Worm (Caenorhabditis elegans) whole organism, late embryonic: Measurements from ENCODE around the gene F01G4.6.

Experiments
- C08G9.2 ChIP-seq: sonication (generic microtip); optimal IDR thresholded peaks from 2 replicates; lab custom pipeline; 2016; ENCODE audit warnings: mild to moderate bottlenecking, missing genetic modification characterization, moderate library complexity, missing compliant biosample characterization
- ceh-19 ChIP-seq: fragments of 200-800 bp; sonication (Bioruptor generic); optimal IDR thresholded peaks from 2 replicates; lab custom pipeline; 2018; ENCODE audit warnings: mild to moderate bottlenecking, missing genetic modification characterization, missing compliant biosample characterization
- hlh-6 ChIP-seq: sonication (generic microtip); optimal IDR thresholded peaks from 2 replicates; lab custom pipeline; 2016; ENCODE audit warnings: missing genotype, missing genetic modification characterization, missing compliant biosample characterization
- sdc-2 ChIP-seq: sonication (generic microtip); optimal IDR thresholded peaks from 2 replicates; lab custom pipeline; 2016; ENCODE audit warnings: missing genotype, missing genetic modification characterization, missing compliant biosample characterization
- tbx-2 ChIP-seq: sonication (generic microtip); optimal IDR thresholded peaks from 2 replicates; lab custom pipeline; 2016; ENCODE audit warnings: missing genetic modification characterization, missing compliant biosample characterization

DNA sequence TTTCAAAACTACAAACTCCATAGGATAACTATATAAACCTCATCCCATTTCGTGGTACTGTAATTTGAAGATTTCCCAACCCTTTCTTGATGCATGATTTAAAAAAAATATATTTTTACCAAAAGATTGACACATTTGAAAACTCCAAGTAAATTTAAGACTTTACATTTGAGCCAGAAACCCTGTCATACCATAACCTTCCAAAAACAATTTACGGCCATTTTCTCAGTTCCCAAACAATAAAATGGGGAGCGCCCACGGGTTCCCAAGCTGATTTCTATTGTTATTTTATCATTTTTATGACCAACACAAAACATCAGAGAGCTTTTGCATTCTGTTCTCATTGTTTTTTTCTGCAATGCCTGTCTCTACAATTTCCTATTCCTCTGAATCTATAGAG is 36.7 kb downstream of the F01G4.6 start, which contains the start of gene clc-9:
- TF ChIP-seq sdc-2 (tag; lab: Kevin White, UChicago) (no peak), C08G9.2 (tag; lab: Kevin White, UChicago) (no peak), hlh-6 (tag; lab: Kevin White, UChicago) (no peak), tbx-2 (no peak), ceh-19 (GFP tag; lab: Kevin White, UChicago) (no peak)
